Worm (Caenorhabditis elegans): Measurements from ENCODE around the gene nurf-1.

DNA sequence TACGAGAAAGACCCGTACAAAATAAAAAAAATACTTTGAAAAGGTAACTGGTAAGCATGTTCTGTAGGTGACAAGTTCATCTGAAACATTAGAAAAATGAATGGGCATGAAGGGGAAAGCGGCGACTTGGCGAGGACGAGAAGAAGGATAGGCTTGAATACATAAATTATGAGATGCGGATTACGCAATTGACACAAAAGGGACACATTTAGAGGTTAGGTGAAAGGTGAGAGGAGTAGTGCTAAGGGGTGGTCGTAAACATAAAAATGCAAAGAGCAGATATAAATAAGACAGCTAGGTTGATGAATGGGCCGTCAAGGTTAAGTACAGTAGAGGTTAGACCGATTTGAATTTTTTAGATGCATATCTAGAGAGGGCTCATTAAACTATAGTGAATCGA, 38.3 kb downstream of the nurf-1 start:
- TF ChIP-seq zip-4 (GFP tag; optimal IDR thresholded peaks at IDR 0.05) (no peak), fos-1 (tag; optimal IDR thresholded peaks at IDR 0.05) (no peak), snpc-4 (tag; optimal IDR thresholded peaks at IDR 0.05) (no peak), elt-2 (tag; optimal IDR thresholded peaks at IDR 0.05) (no peak), jun-1 (tag; optimal IDR thresholded peaks at IDR 0.05) (no peak), egl-13 (tag; optimal IDR thresholded peaks at IDR 0.05) (no peak), vab-15 (tag; optimal IDR thresholded peaks at IDR 0.05) (no peak), nhr-237 (tag; optimal IDR thresholded peaks at IDR 0.05) (no peak), unc-62 (GFP tag; optimal IDR thresholded peaks at IDR 0.05) (no peak)

Data from whole organism, L1 larva.